Worm (Caenorhabditis elegans) whole organism, early embryonic: ENCODE measurements around the gene R07A4.4.

Source experiments
- F13C5.2 ChIP-seq: sonication (generic microtip); optimal IDR thresholded peaks from 2 replicates; lab custom pipeline; 2017; ENCODE audit warnings: mild to moderate bottlenecking, missing genetic modification characterization, inconsistent platforms, missing compliant biosample characterization
- ama-1 ChIP-seq: fragments of 150-350 bp; optimal IDR thresholded peaks from 2 replicates; lab custom pipeline; 2014
- ets-7 ChIP-seq: sonication (generic microtip); optimal IDR thresholded peaks from 2 replicates; lab custom pipeline; 2016; ENCODE audit warnings: missing genotype, missing genetic modification characterization, missing compliant biosample characterization
- flt-1 ChIP-seq: fragments of 200-800 bp; sonication (Bioruptor generic); IDR thresholded peaks from 2 replicates; pipeline ENCODE4 v1.3.6; 2022; ENCODE audit warnings: missing genetic modification characterization, missing compliant biosample characterization
- hmg-4 ChIP-seq: fragments of 200-800 bp; sonication (Bioruptor generic); optimal IDR thresholded peaks from 2 replicates; lab custom pipeline; 2018; ENCODE audit warnings: mild to moderate bottlenecking, missing genetic modification characterization, missing compliant biosample characterization
- pes-1 ChIP-seq: fragments of 200-800 bp; sonication (Bioruptor generic); IDR thresholded peaks from 2 replicates; pipeline ENCODE4 v1.3.6; 2022; ENCODE audit warnings: missing genetic modification reagents, missing genetic modification characterization, missing compliant biosample characterization
- sea-1 ChIP-seq: fragments of 200-800 bp; sonication (Bioruptor generic); conservative IDR thresholded peaks from 2 replicates; pipeline ENCODE4 v1.3.6; 2022; ENCODE audit warnings: missing genetic modification characterization, missing compliant biosample characterization

- TF ChIP-seq ama-1 (lab: Kevin White, UChicago), result no peak
- no peak for TF ChIP-seq flt-1
- TF ChIP-seq pes-1 (GFP tag; lab: Robert Waterston, UW), result no peak
- no peak for TF ChIP-seq sea-1 (GFP tag; lab: Robert Waterston, UW)
- TF ChIP-seq F13C5.2 (tag; lab: Kevin White, UChicago), result no peak
- no peak for TF ChIP-seq ets-7 (tag; lab: Kevin White, UChicago)
- no peak for TF ChIP-seq hmg-4 (GFP tag; lab: Kevin White, UChicago)
Measured at ce11 chrX:10748145-10748544, 9.4 kb downstream of the R07A4.4 start.
